Fruit fly (Drosophila melanogaster): ENCODE results near the gene sordd2.
A peak's percentile ranks its signal among the peaks of the same experiment; 100 is the strongest.

The sordd2 gene

DNA sequence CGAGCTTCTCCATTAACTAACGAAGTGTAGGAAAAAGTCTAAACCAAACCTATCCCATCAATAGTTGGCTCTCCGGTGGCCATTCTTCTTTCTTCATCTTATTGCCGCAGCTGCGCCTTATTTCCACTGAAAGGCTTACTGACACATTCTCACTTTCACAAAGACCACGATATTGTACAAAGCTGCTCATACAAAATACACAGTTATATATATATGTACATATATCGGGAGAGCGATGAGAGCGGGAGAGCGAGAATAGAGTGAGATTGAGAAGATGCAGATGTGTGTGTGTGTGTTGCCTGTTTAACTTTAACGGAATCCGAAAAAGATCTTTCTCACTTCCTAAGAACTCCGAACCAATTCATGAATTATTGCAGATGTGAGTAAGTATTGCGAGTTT, 14.3 kb upstream of the sordd2 start:
- TF ChIP-seq CG8301 (tag; optimal IDR thresholded peaks at IDR 0.05): no peak

DNA sequence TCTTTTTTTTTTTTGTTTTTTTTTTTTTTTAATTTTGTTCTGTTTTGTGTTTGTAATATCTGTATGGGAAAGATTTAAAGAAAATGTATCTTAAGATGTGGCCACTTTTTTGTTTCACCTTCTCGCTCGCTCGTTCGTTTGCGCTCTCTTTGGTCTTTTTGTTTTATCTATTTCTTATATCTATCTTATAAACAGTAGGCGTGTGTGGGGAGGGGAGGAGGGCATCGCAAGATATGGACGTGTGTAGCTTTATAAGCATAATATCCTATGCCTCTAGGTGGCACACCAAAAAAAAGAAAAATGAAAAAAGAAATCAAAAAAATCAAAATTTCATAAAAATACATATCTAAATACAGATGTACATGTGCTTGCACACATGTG, 13.6 kb upstream of the sordd2 start:
- TF ChIP-seq CG14655 (GFP tag; optimal IDR thresholded peaks at IDR 0.05): peak; percentile 1
- TF ChIP-seq Pif1A (GFP tag; optimal IDR thresholded peaks at IDR 0.05): no peak
- TF ChIP-seq Pif1B (GFP tag; optimal IDR thresholded peaks at IDR 0.05): no peak
- TF ChIP-seq CG4496 (GFP tag; IDR thresholded peaks at IDR 0.05): peak; percentile 22; the same call in 1 of the 3 replicates

- peak; percentile 68 for TF ChIP-seq fd96Ca (GFP tag; IDR thresholded peaks at IDR 0.05)
- TF ChIP-seq CG32121 (GFP tag; IDR thresholded peaks at IDR 0.05): peak; percentile 73; the same call in 1 of the 2 replicates
- peak; percentile 67 for TF ChIP-seq CG12605 (GFP tag; IDR thresholded peaks at IDR 0.05)
- TF ChIP-seq CG8301 (tag; optimal IDR thresholded peaks at IDR 0.05): no peak
- no peak for TF ChIP-seq CG15710 (tag; optimal IDR thresholded peaks at IDR 0.05)
- peak; percentile 47 for TF ChIP-seq Pif1B (GFP tag; optimal IDR thresholded peaks at IDR 0.05)
- peak; percentile 71 for TF ChIP-seq CG4496 (GFP tag; IDR thresholded peaks at IDR 0.05)
- TF ChIP-seq Ets98B (GFP tag; IDR thresholded peaks at IDR 0.05): peak; percentile 84
- peak; percentile 31 for TF ChIP-seq EcR (GFP tag; optimal IDR thresholded peaks at IDR 0.05)
- TF ChIP-seq rn (GFP tag; IDR thresholded peaks at IDR 0.05): no peak
Measured at dm6 chrX:15811666-15812614, 13.0 kb upstream of the sordd2 start.

- no peak for TF ChIP-seq Ets98B (GFP tag; IDR thresholded peaks at IDR 0.05)
- TF ChIP-seq CG13204 (GFP tag; optimal IDR thresholded peaks at IDR 0.05): no peak
- no peak for TF ChIP-seq D1 (tag; optimal IDR thresholded peaks at IDR 0.05)
- TF ChIP-seq CG4496 (GFP tag; IDR thresholded peaks at IDR 0.05): no peak
- TF ChIP-seq Pif1A (GFP tag; optimal IDR thresholded peaks at IDR 0.05): no peak
- TF ChIP-seq EcR (GFP tag; optimal IDR thresholded peaks at IDR 0.05): no peak
- no peak for TF ChIP-seq CG8301 (tag; optimal IDR thresholded peaks at IDR 0.05)
- TF ChIP-seq CG32121 (GFP tag; IDR thresholded peaks at IDR 0.05): no peak
Measured at dm6 chrX:15809255-15809654, 10.3 kb upstream of the sordd2 start, which contains the start of gene CG8509. Gene CG8509 (plus strand): TSS chrX:15809555.

DNA sequence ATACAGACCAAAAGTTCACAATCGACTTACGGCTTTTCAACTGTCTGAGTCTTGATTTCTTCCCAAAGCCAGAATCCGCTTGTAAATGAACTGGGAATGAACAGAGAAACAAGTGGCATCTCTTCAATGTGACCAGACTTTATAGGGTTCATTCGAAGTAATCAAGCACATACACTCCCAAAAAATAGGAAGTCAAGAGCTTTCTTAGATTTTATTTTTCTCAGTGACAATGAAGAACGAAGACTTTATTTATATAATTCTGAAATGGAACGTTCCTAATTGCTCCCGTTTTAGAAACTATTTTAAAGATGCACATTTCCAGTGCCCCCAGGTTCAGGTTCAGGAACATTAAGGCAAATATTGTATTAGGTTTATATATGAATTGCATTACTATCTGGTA, 9.0 kb upstream of the sordd2 start:
- TF ChIP-seq CG15710 (tag; optimal IDR thresholded peaks at IDR 0.05): no peak

- TF ChIP-seq D1 (tag; optimal IDR thresholded peaks at IDR 0.05) (no peak), CG32121 (GFP tag; IDR thresholded peaks at IDR 0.05) (no peak), CG34367 (tag; optimal IDR thresholded peaks at IDR 0.05) (no peak), fd96Ca (GFP tag; IDR thresholded peaks at IDR 0.05) (no peak), CG4496 (GFP tag; IDR thresholded peaks at IDR 0.05) (no peak), CG15710 (tag; optimal IDR thresholded peaks at IDR 0.05) (no peak), rn (GFP tag; IDR thresholded peaks at IDR 0.05) (no peak), CG10348 (GFP tag; IDR thresholded peaks at IDR 0.05) (no peak), CG9948 (tag; optimal IDR thresholded peaks at IDR 0.05) (no peak), CG13204 (GFP tag; optimal IDR thresholded peaks at IDR 0.05) (no peak), CG14655 (GFP tag; optimal IDR thresholded peaks at IDR 0.05) (no peak), CG17806 (tag; optimal IDR thresholded peaks at IDR 0.05) (no peak), gl (tag; optimal IDR thresholded peaks at IDR 0.05) (no peak), Pif1B (GFP tag; optimal IDR thresholded peaks at IDR 0.05) (no peak), CG8301 (tag; optimal IDR thresholded peaks at IDR 0.05) (no peak), Pif1A (GFP tag; optimal IDR thresholded peaks at IDR 0.05) (no peak), Snoo (tag; optimal IDR thresholded peaks at IDR 0.05) (no peak), CG12605 (GFP tag; IDR thresholded peaks at IDR 0.05) (no peak), Ets98B (GFP tag; IDR thresholded peaks at IDR 0.05) (no peak)
Measured at dm6 chrX:15805523-15805922, 6.6 kb upstream of the sordd2 start.

DNA sequence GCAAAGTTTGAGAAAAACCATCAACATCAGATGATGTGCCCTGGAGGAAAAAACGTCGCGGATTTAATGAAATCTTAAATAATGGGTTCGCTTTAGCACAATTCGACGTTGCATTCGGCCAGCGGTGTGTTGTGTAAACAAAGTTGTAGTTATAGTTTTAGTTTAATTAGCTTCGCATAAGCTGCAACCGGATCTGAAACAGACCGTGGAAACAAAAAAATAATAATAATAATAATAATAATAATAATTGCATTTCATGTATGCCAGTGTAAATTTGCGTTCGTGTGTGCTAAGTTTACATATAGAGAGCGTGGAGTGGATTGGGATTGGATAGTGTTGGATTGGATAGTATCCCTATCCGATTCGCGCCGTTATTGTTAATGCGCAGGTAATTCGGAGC, 5.8 kb upstream of the sordd2 start:
- TF ChIP-seq CG4496 (GFP tag; IDR thresholded peaks at IDR 0.05) (peak; percentile 65; the same call in 1 of the 3 replicates), CG15710 (tag; optimal IDR thresholded peaks at IDR 0.05) (peak; percentile 17), CG9948 (tag; optimal IDR thresholded peaks at IDR 0.05) (peak; percentile 18), CG14655 (GFP tag; optimal IDR thresholded peaks at IDR 0.05) (peak; percentile 48), CG8159 (tag; optimal IDR thresholded peaks at IDR 0.05) (peak; percentile 26), CG8301 (tag; optimal IDR thresholded peaks at IDR 0.05) (peak; percentile 18), D1 (tag; optimal IDR thresholded peaks at IDR 0.05) (no peak), EcR (GFP tag; optimal IDR thresholded peaks at IDR 0.05) (no peak), fd96Ca (GFP tag; IDR thresholded peaks at IDR 0.05) (0 out of 3 replicates have a peak, but pooled peaks have one; percentile 47), CG12605 (GFP tag; IDR thresholded peaks at IDR 0.05) (0 out of 2 replicates have a peak, but pooled peaks have one; percentile 18), Ets98B (GFP tag; IDR thresholded peaks at IDR 0.05) (peak; percentile 38; the same call in 1 of the 2 replicates), Pif1A (GFP tag; optimal IDR thresholded peaks at IDR 0.05) (peak; percentile 3), CG13204 (GFP tag; optimal IDR thresholded peaks at IDR 0.05) (no peak), CG17806 (tag; optimal IDR thresholded peaks at IDR 0.05) (peak; percentile 22), Pif1B (GFP tag; optimal IDR thresholded peaks at IDR 0.05) (no peak)

Measured in whole organism, pupa.